Fruit fly (Drosophila melanogaster) whole organism, embryonic: ENCODE results near the gene Datp.

Experiments used
- Ada2b ChIP-seq: fragments of 200-800 bp; sonication (Bioruptor generic); IDR thresholded peaks from 2 replicates; pipeline ENCODE4 v1.3.6; 2022; ENCODE audit warnings: missing biosample characterization, missing genetic modification characterization
- Atf6 ChIP-seq: fragments of 200-800 bp; sonication (Bioruptor generic); IDR thresholded peaks from 2 replicates; pipeline ENCODE4 v1.3.6; 2022; ENCODE audit warnings: missing biosample characterization, missing genetic modification characterization
- Awh ChIP-seq: fragments of 200-800 bp; sonication (Bioruptor generic); IDR thresholded peaks from 2 replicates; pipeline ENCODE4, ENCODE4 v1.3.6; 2022; ENCODE audit warnings: missing biosample characterization, missing genetic modification characterization
- CG10979 ChIP-seq: fragments of 200-800 bp; sonication (Bioruptor generic); optimal IDR thresholded peaks from 2 replicates; lab custom pipeline; 2018; ENCODE audit warnings: missing biosample characterization, mild to moderate bottlenecking, missing genetic modification characterization, moderate library complexity
- CG12104 ChIP-seq: fragments of 200-800 bp; sonication (Bioruptor generic); optimal IDR thresholded peaks from 3 replicates; lab custom pipeline; 2016; ENCODE audit warnings: missing biosample characterization, missing genetic modification characterization
- CG1233 ChIP-seq: fragments of 200-800 bp; sonication (Bioruptor generic); optimal IDR thresholded peaks from 4 replicates; lab custom pipeline; 2018; ENCODE audit warnings: missing biosample characterization, mild to moderate bottlenecking, missing genetic modification characterization
- CG12942 ChIP-seq: fragments of 200-800 bp; sonication (Bioruptor generic); optimal IDR thresholded peaks from 3 replicates; lab custom pipeline; 2016; ENCODE audit warnings: missing biosample characterization, missing genetic modification characterization
- CG13123 ChIP-seq: fragments of 200-800 bp; sonication (Bioruptor generic); optimal IDR thresholded peaks from 2 replicates; lab custom pipeline; 2016; ENCODE audit warnings: missing biosample characterization, missing genetic modification characterization
- CG13424 ChIP-seq: fragments of 200-800 bp; sonication (Bioruptor generic); optimal IDR thresholded peaks from 2 replicates; lab custom pipeline; 2019; ENCODE audit warnings: missing biosample characterization, mild to moderate bottlenecking, missing genetic modification characterization, moderate library complexity
- CG14050 ChIP-seq: fragments of 200-800 bp; sonication (Bioruptor generic); IDR thresholded peaks from 3 replicates; pipeline ENCODE4 v1.3.6; 2022; ENCODE audit warnings: missing biosample characterization, missing genetic modification characterization
- CG14667 ChIP-seq: fragments of 200-800 bp; sonication (Bioruptor generic); IDR thresholded peaks from 2 replicates; pipeline ENCODE4 v1.3.6; 2022; ENCODE audit warnings: missing biosample characterization, missing genetic modification characterization
- CG17359 ChIP-seq: fragments of 200-800 bp; sonication (Bioruptor generic); optimal IDR thresholded peaks from 3 replicates; lab custom pipeline; 2018; ENCODE audit warnings: missing biosample characterization, mild to moderate bottlenecking, missing genetic modification characterization, moderate library complexity
- CG2712 ChIP-seq: fragments of 200-800 bp; optimal IDR thresholded peaks from 3 replicates; lab custom pipeline; 2019; ENCODE audit warnings: missing biosample characterization, mild to moderate bottlenecking, missing genetic modification characterization, moderate library complexity
- CG30403 ChIP-seq: fragments of 200-800 bp; sonication (Bioruptor generic); optimal IDR thresholded peaks from 3 replicates; lab custom pipeline; 2016; ENCODE audit warnings: missing biosample characterization, missing genetic modification characterization
- CG42726 ChIP-seq: fragments of 200-800 bp; sonication (Bioruptor generic); IDR thresholded peaks from 2 replicates; pipeline ENCODE4 v1.3.6; 2022; ENCODE audit warnings: missing biosample characterization, missing genetic modification characterization; ENCODE audit not compliant: partially characterized antibody
- CG4282 ChIP-seq: fragments of 200-800 bp; sonication (Bioruptor generic); optimal IDR thresholded peaks from 2 replicates; lab custom pipeline; 2016; ENCODE audit warnings: missing biosample characterization, missing genetic modification characterization
- CG7786 ChIP-seq: fragments of 200-800 bp; sonication (Bioruptor generic); optimal IDR thresholded peaks from 2 replicates; lab custom pipeline; 2016; ENCODE audit warnings: missing biosample characterization, missing genetic modification characterization
- CG8765 ChIP-seq: fragments of 200-800 bp; sonication (Bioruptor generic); IDR thresholded peaks from 2 replicates; pipeline ENCODE4 v1.3.6; 2022; ENCODE audit warnings: missing biosample characterization, missing genetic modification characterization
- CG9817 ChIP-seq: fragments of 200-800 bp; sonication (Bioruptor generic); optimal IDR thresholded peaks from 2 replicates; lab custom pipeline; 2018; ENCODE audit warnings: missing biosample characterization, mild to moderate bottlenecking, missing genetic modification characterization, moderate library complexity
- CG9932 ChIP-seq: fragments of 200-800 bp; sonication (Bioruptor generic); IDR thresholded peaks from 2 replicates; pipeline ENCODE4 v1.3.6; 2022; ENCODE audit warnings: missing biosample characterization, missing genetic modification characterization
- CrebB ChIP-seq: fragments of 200-800 bp; sonication (Bioruptor generic); optimal IDR thresholded peaks from 3 replicates; lab custom pipeline; 2018; ENCODE audit warnings: missing biosample characterization, mild to moderate bottlenecking, missing genetic modification characterization
- Hmr ChIP-seq: fragments of 200-800 bp; sonication (Bioruptor generic); optimal IDR thresholded peaks from 3 replicates; lab custom pipeline; 2017; ENCODE audit warnings: mild to moderate bottlenecking, missing biosample characterization, missing genetic modification reagents, missing genetic modification characterization
- Lim3 ChIP-seq: fragments of 200-800 bp; sonication (Bioruptor generic); IDR thresholded peaks from 2 replicates; pipeline ENCODE4 v1.3.6; 2022; ENCODE audit warnings: missing biosample characterization, missing genetic modification characterization
- MTF-1 ChIP-seq: fragments of 200-800 bp; sonication (Bioruptor generic); optimal IDR thresholded peaks from 2 replicates; lab custom pipeline; 2018; ENCODE audit warnings: missing biosample characterization, mild to moderate bottlenecking, missing genetic modification characterization, borderline replicate concordance
- Mrtf ChIP-seq: fragments of 200-800 bp; sonication (Bioruptor generic); IDR thresholded peaks from 3 replicates; pipeline ENCODE4 v1.3.6; 2022; ENCODE audit warnings: missing biosample characterization, missing genetic modification characterization
- Pdp1 ChIP-seq, 2 experiments: fragments of 200-800 bp; sonication (Bioruptor generic); optimal IDR thresholded peaks; 3 replicates each; lab custom pipeline; 2016; ENCODE audit warnings: missing biosample characterization in 2 of 2, missing genetic modification characterization in 2 of 2, mild to moderate bottlenecking in 1 of 2, moderate library complexity in 1 of 2
- Taf1 ChIP-seq: fragments of 200-800 bp; sonication (Bioruptor generic); IDR thresholded peaks from 2 replicates; pipeline ENCODE4 v1.3.6; 2022; ENCODE audit warnings: missing biosample characterization, missing genetic modification characterization
- dmrt11E ChIP-seq: fragments of 200-800 bp; sonication (Bioruptor generic); optimal IDR thresholded peaks from 3 replicates; lab custom pipeline; 2018; ENCODE audit warnings: missing biosample characterization, mild to moderate bottlenecking, missing genetic modification characterization, moderate library complexity
- fd102C ChIP-seq: fragments of 200-800 bp; sonication (Bioruptor generic); optimal IDR thresholded peaks from 2 replicates; lab custom pipeline; 2018; ENCODE audit warnings: missing biosample characterization, mild to moderate bottlenecking, missing genetic modification characterization, moderate library complexity
- gem ChIP-seq: fragments of 200-800 bp; sonication (Bioruptor generic); optimal IDR thresholded peaks from 2 replicates; lab custom pipeline; 2019; ENCODE audit warnings: missing biosample characterization, mild to moderate bottlenecking, missing genetic modification characterization, moderate library complexity
- gro ChIP-seq: fragments of 200-800 bp; sonication (Bioruptor generic); optimal IDR thresholded peaks from 2 replicates; lab custom pipeline; 2016; ENCODE audit warnings: missing biosample characterization, missing genetic modification characterization
- lab ChIP-seq: fragments of 200-800 bp; sonication (Bioruptor generic); optimal IDR thresholded peaks from 3 replicates; lab custom pipeline; 2017; ENCODE audit warnings: missing biosample characterization, missing genetic modification characterization, mild to moderate bottlenecking, moderate library complexity, missing genetic modification reagents
- nau ChIP-seq: fragments of 200-800 bp; sonication (Bioruptor generic); optimal IDR thresholded peaks from 3 replicates; lab custom pipeline; 2017; ENCODE audit warnings: missing biosample characterization, mild to moderate bottlenecking, missing genetic modification characterization, missing genetic modification reagents
- nerfin-2 ChIP-seq: fragments of 200-800 bp; sonication (Bioruptor generic); IDR thresholded peaks from 2 replicates; pipeline ENCODE4 v1.3.6; 2022; ENCODE audit warnings: missing biosample characterization, missing genetic modification characterization; ENCODE audit not compliant: partially characterized antibody
- nmo ChIP-seq: fragments of 200-800 bp; sonication (Bioruptor generic); optimal IDR thresholded peaks from 2 replicates; lab custom pipeline; 2018; ENCODE audit warnings: missing biosample characterization, mild to moderate bottlenecking, missing genetic modification characterization, moderate library complexity
- nom ChIP-seq: fragments of 200-800 bp; sonication (Bioruptor generic); optimal IDR thresholded peaks from 2 replicates; lab custom pipeline; 2017; ENCODE audit warnings: missing biosample characterization, missing genetic modification characterization, mild to moderate bottlenecking, moderate library complexity, missing genetic modification reagents
- oc ChIP-seq: fragments of 200-800 bp; sonication (Bioruptor generic); optimal IDR thresholded peaks from 2 replicates; lab custom pipeline; 2018; ENCODE audit warnings: missing biosample characterization, mild to moderate bottlenecking, missing genetic modification characterization, moderate library complexity
- org-1 ChIP-seq: fragments of 200-800 bp; sonication (Bioruptor generic); optimal IDR thresholded peaks from 2 replicates; lab custom pipeline; 2017; ENCODE audit warnings: missing biosample characterization, missing genetic modification characterization
- sd ChIP-seq: fragments of 200-800 bp; sonication (Bioruptor generic); optimal IDR thresholded peaks from 3 replicates; lab custom pipeline; 2018; ENCODE audit warnings: missing biosample characterization, mild to moderate bottlenecking, missing genetic modification characterization, moderate library complexity
- sens ChIP-seq: fragments of 200-800 bp; sonication (Bioruptor generic); peaks from one replicate; lab custom pipeline; 2016; ENCODE audit warnings: missing biosample characterization, missing genetic modification characterization

Datp gene

dm6 chr2L:9984078-9984772 lies 45.6 kb upstream of the Datp start, which contains the start of gene bib (continued):
- peak; percentile 62 for TF ChIP-seq Atf6 (GFP tag; lab: Robert Waterston, UW)
- peak; percentile 42 for TF ChIP-seq MTF-1 (GFP tag; lab: Kevin White, UChicago)
- TF ChIP-seq org-1 (GFP tag; lab: Kevin White, UChicago): peak; percentile 82
- peak; percentile 94 for TF ChIP-seq gem (tag; lab: Kevin White, UChicago)
- TF ChIP-seq CG13424: peak; percentile 86
- peak; percentile 56; the same call in 1 of the 2 replicates for TF ChIP-seq Awh
- TF ChIP-seq Lim3 (GFP tag; lab: Robert Waterston, UW): no peak
- peak; percentile 48 for TF ChIP-seq CG9817 (tag; lab: Kevin White, UChicago)
- TF ChIP-seq oc: peak; percentile 73
- peak; percentile 83 for TF ChIP-seq CG17359
- no peak for TF ChIP-seq CrebB
- no peak for TF ChIP-seq gro (GFP tag; lab: Kevin White, UChicago)
- peak; percentile 13; the same call in 1 of the 2 replicates for TF ChIP-seq CG14667 (GFP tag; lab: Robert Waterston, UW)
- peak; percentile 32; the same call in 1 of the 2 replicates for TF ChIP-seq CG42726
- peak; percentile 93 for TF ChIP-seq nmo (GFP tag; lab: Kevin White, UChicago)
- TF ChIP-seq CG7786 (GFP tag; lab: Kevin White, UChicago): peak; percentile 4
- no peak for TF ChIP-seq Taf1
- TF ChIP-seq CG14050: peak; percentile 39; the same call in 1 of the 3 replicates
- peak; percentile 65; the same call in 2 of the 3 replicates for TF ChIP-seq Mrtf
- TF ChIP-seq Pdp1 (GFP tag; optimal IDR thresholded peaks at IDR 0.05; lab: Kevin White, UChicago): peak; percentile 14 to 57
- TF ChIP-seq CG12104: peak; percentile 78
- TF ChIP-seq CG1233: peak; percentile 80
- peak; percentile 76 for TF ChIP-seq nau
- no peak for TF ChIP-seq CG4282 (GFP tag; lab: Kevin White, UChicago)
- TF ChIP-seq fd102C (GFP tag; lab: Kevin White, UChicago): peak; percentile 78
- TF ChIP-seq lab (GFP tag; lab: Kevin White, UChicago): peak; percentile 88

dm6 chr2L:9982516-9982915 lies 43.9 kb upstream of the Datp start:
- TF ChIP-seq CG10979 (tag; lab: Kevin White, UChicago) (peak; percentile 2), sens (GFP tag; lab: Kevin White, UChicago) (peak; percentile 51), Ada2b (GFP tag; lab: Robert Waterston, UW) (no peak), nom (GFP tag; lab: Kevin White, UChicago) (peak; percentile 48), CG2712 (tag; lab: Kevin White, UChicago) (peak; percentile 5)

- TF ChIP-seq Hmr (GFP tag; lab: Kevin White, UChicago): no peak
- no peak for TF ChIP-seq CG13123 (GFP tag; lab: Kevin White, UChicago)
- peak; percentile 8 for TF ChIP-seq CG2712 (tag; lab: Kevin White, UChicago)
- TF ChIP-seq CG9932 (GFP tag; lab: Robert Waterston, UW): no peak
- TF ChIP-seq sd (tag; lab: Kevin White, UChicago): no peak
- no peak for TF ChIP-seq nerfin-2
- TF ChIP-seq CG30403 (GFP tag; lab: Kevin White, UChicago): no peak
- TF ChIP-seq CG8765 (GFP tag; lab: Robert Waterston, UW): 0 out of 2 replicates have a peak, but pooled peaks have one; percentile 45
- TF ChIP-seq dmrt11E (tag; lab: Kevin White, UChicago): peak; percentile 7
- peak; percentile 31 for TF ChIP-seq CG10979 (tag; lab: Kevin White, UChicago)
- TF ChIP-seq sens (GFP tag; lab: Kevin White, UChicago): peak; percentile 45
- no peak for TF ChIP-seq CG12942 (GFP tag; lab: Kevin White, UChicago)
These were observed 43.2 kb upstream of the Datp start for dm6 chr2L:9981809-9982208.
